Worm (Caenorhabditis elegans) whole organism, L2 larva: ENCODE results near the gene pqn-68.

Source experiments
- F13H6.1 ChIP-seq: sonication (generic microtip); optimal IDR thresholded peaks from 2 replicates; lab custom pipeline; 2016; ENCODE audit warnings: missing genetic modification characterization, missing compliant biosample characterization
- ZK546.5 ChIP-seq: sonication (generic microtip); optimal IDR thresholded peaks from 2 replicates; lab custom pipeline; 2017; ENCODE audit warnings: missing biosample characterization, missing genetic modification characterization
- alr-1 ChIP-seq: fragments of 150-350 bp; optimal IDR thresholded peaks from 2 replicates; lab custom pipeline; 2014; ENCODE audit warnings: missing biosample characterization, missing genetic modification characterization
- aly-2 ChIP-seq: fragments of 150-350 bp; optimal IDR thresholded peaks from 2 replicates; lab custom pipeline; 2014; ENCODE audit warnings: missing biosample characterization, missing genetic modification characterization
- ama-1 ChIP-seq: fragments of 150-350 bp; optimal IDR thresholded peaks from 2 replicates; lab custom pipeline; 2018; ENCODE audit warnings: inconsistent platforms
- ceh-16 ChIP-seq: fragments of 150-350 bp; optimal IDR thresholded peaks from 2 replicates; lab custom pipeline; 2014; ENCODE audit warnings: missing biosample characterization, missing genetic modification characterization
- ceh-82 ChIP-seq: fragments of 150-350 bp; optimal IDR thresholded peaks from 2 replicates; lab custom pipeline; 2014; ENCODE audit warnings: missing biosample characterization, missing genetic modification characterization
- crh-2 ChIP-seq: sonication (generic microtip); optimal IDR thresholded peaks from 2 replicates; lab custom pipeline; 2017; ENCODE audit warnings: missing biosample characterization, missing genetic modification characterization
- dmd-4 ChIP-seq: sonication (generic microtip); optimal IDR thresholded peaks from 2 replicates; lab custom pipeline; 2017; ENCODE audit warnings: missing biosample characterization, missing genetic modification characterization
- elt-1 ChIP-seq: fragments of 150-350 bp; optimal IDR thresholded peaks from 2 replicates; lab custom pipeline; 2014; ENCODE audit warnings: missing biosample characterization, missing genetic modification characterization
- fos-1 ChIP-seq: fragments of 150-350 bp; optimal IDR thresholded peaks from 2 replicates; lab custom pipeline; 2014; ENCODE audit warnings: missing biosample characterization, missing genetic modification characterization
- gmeb-1 ChIP-seq: fragments of 150-350 bp; optimal IDR thresholded peaks from 2 replicates; lab custom pipeline; 2014; ENCODE audit warnings: missing biosample characterization, missing genetic modification characterization
- lin-13 ChIP-seq: fragments of 150-350 bp; optimal IDR thresholded peaks from 2 replicates; lab custom pipeline; 2014; ENCODE audit warnings: missing biosample characterization, missing genetic modification reagents, missing genetic modification characterization
- lsy-2 ChIP-seq, 2 experiments: fragments of 150-350 bp in 1 of 2; sonication (generic microtip) in 1 of 2; optimal IDR thresholded peaks; 2 replicates each; lab custom pipeline; 2014 to 2017; ENCODE audit warnings: missing biosample characterization in 2 of 2, missing genetic modification characterization in 2 of 2
- mab-5 ChIP-seq: fragments of 150-350 bp; optimal IDR thresholded peaks from 2 replicates; lab custom pipeline; 2014; ENCODE audit warnings: missing biosample characterization, missing genetic modification characterization
- mbf-1 ChIP-seq: sonication (generic microtip); optimal IDR thresholded peaks from 2 replicates; lab custom pipeline; 2017; ENCODE audit warnings: missing biosample characterization, missing genetic modification characterization
- mdl-1 ChIP-seq, 2 experiments: fragments of 150-350 bp in 1 of 2; sonication (generic microtip) in 1 of 2; optimal IDR thresholded peaks; 2 replicates each; lab custom pipeline; 2017; ENCODE audit warnings: missing biosample characterization in 2 of 2, missing genetic modification characterization in 2 of 2
- nhr-12 ChIP-seq: fragments of 150-350 bp; optimal IDR thresholded peaks from 2 replicates; lab custom pipeline; 2014; ENCODE audit warnings: missing biosample characterization, missing genetic modification characterization
- nhr-21 ChIP-seq: fragments of 150-350 bp; optimal IDR thresholded peaks from 2 replicates; lab custom pipeline; 2014; ENCODE audit warnings: missing biosample characterization, missing genetic modification characterization
- nhr-23 ChIP-seq: fragments of 150-350 bp; optimal IDR thresholded peaks from 2 replicates; lab custom pipeline; 2014; ENCODE audit warnings: missing biosample characterization, missing genetic modification reagents, missing genetic modification characterization
- nhr-25 ChIP-seq: fragments of 150-350 bp; sonication (generic microtip); optimal IDR thresholded peaks from 3 replicates; lab custom pipeline; 2014; ENCODE audit warnings: missing biosample characterization, missing genetic modification characterization
- nhr-77 ChIP-seq: fragments of 150-350 bp; optimal IDR thresholded peaks from 2 replicates; lab custom pipeline; 2014; ENCODE audit warnings: missing biosample characterization, missing genetic modification characterization
- sem-4 ChIP-seq: fragments of 150-350 bp; optimal IDR thresholded peaks from 2 replicates; lab custom pipeline; 2014; ENCODE audit warnings: missing biosample characterization, missing genetic modification reagents, missing genetic modification characterization
- skn-1 ChIP-seq: sonication (generic microtip); optimal IDR thresholded peaks from 2 replicates; lab custom pipeline; 2017; ENCODE audit warnings: missing biosample characterization, missing genetic modification characterization
- sma-3 ChIP-seq: sonication (generic microtip); optimal IDR thresholded peaks from 2 replicates; lab custom pipeline; 2016; ENCODE audit warnings: missing genetic modification reagents, missing genetic modification characterization, missing compliant biosample characterization
- sma-9 ChIP-seq, 2 experiments: fragments of 150-350 bp in 1 of 2; sonication (generic microtip) in 1 of 2; optimal IDR thresholded peaks; 2 replicates each; lab custom pipeline; 2014 to 2016; ENCODE audit warnings: missing genetic modification characterization in 2 of 2, mild to moderate bottlenecking in 1 of 2, missing biosample characterization in 1 of 2, missing compliant biosample characterization in 1 of 2, missing genetic modification reagents in 1 of 2, moderate library complexity in 1 of 2
- unc-39 ChIP-seq: fragments of 150-350 bp; optimal IDR thresholded peaks from 2 replicates; lab custom pipeline; 2014; ENCODE audit warnings: missing biosample characterization, missing genetic modification characterization
- unc-55 ChIP-seq: fragments of 150-350 bp; sonication (generic microtip); optimal IDR thresholded peaks from 3 replicates; lab custom pipeline; 2014; ENCODE audit warnings: missing biosample characterization, missing genetic modification reagents, missing genetic modification characterization
- zag-1 ChIP-seq: fragments of 150-350 bp; optimal IDR thresholded peaks from 2 replicates; lab custom pipeline; 2014; ENCODE audit warnings: missing biosample characterization, missing genetic modification characterization
- ztf-1 ChIP-seq: fragments of 200-800 bp; sonication (Bioruptor generic); conservative IDR thresholded peaks from 2 replicates; pipeline ENCODE4 v1.3.6; 2022; ENCODE audit warnings: missing genetic modification characterization, missing compliant biosample characterization
- ztf-11 ChIP-seq: sonication (generic microtip); optimal IDR thresholded peaks from 2 replicates; lab custom pipeline; 2017; ENCODE audit warnings: missing biosample characterization, missing genetic modification characterization

The pqn-68 gene

ce11 chrV:12907436-12907835, 45.0 kb upstream of the pqn-68 start:
- TF ChIP-seq nhr-21 (tag; lab: Kevin White, UChicago) = no peak
- no peak for TF ChIP-seq zag-1 (tag; lab: Kevin White, UChicago)
- no peak for TF ChIP-seq nhr-12 (tag; lab: Kevin White, UChicago)
- no peak for TF ChIP-seq lin-13 (GFP tag; lab: Kevin White, UChicago)
- no peak for TF ChIP-seq alr-1 (tag; lab: Kevin White, UChicago)
- no peak for TF ChIP-seq fos-1 (tag; lab: Kevin White, UChicago)
- TF ChIP-seq nhr-23 = no peak
- no peak for TF ChIP-seq ceh-16 (tag; lab: Kevin White, UChicago)
- no peak for TF ChIP-seq ceh-82 (tag; lab: Kevin White, UChicago)
- no peak for TF ChIP-seq ztf-1 (GFP tag; lab: Robert Waterston, UW)
- no peak for TF ChIP-seq lsy-2 (tag; optimal IDR thresholded peaks at IDR 0.05; lab: Kevin White, UChicago)
- TF ChIP-seq F13H6.1 (tag; lab: Kevin White, UChicago) = no peak
- no peak for TF ChIP-seq unc-39 (tag; lab: Kevin White, UChicago)
- TF ChIP-seq dmd-4 (tag; lab: Kevin White, UChicago) = no peak
- TF ChIP-seq sem-4 (tag; lab: Kevin White, UChicago) = no peak
- no peak for TF ChIP-seq nhr-77
- no peak for TF ChIP-seq ztf-11 (tag; lab: Kevin White, UChicago)

ce11 chrV:12908614-12909013, 43.8 kb upstream of the pqn-68 start:
- no peak for TF ChIP-seq nhr-21 (tag; lab: Kevin White, UChicago)

ce11 chrV:12909544-12910157, 42.8 kb upstream of the pqn-68 start, which contains the start of gene nid-1:
Gene nid-1, plus strand, starts transcription at chrV:12910107.
- TF ChIP-seq sma-9 (GFP tag; optimal IDR thresholded peaks at IDR 0.05; lab: Kevin White, UChicago) (peak; percentile 51), sma-9 (tag; optimal IDR thresholded peaks at IDR 0.05; lab: Kevin White, UChicago) (no peak), ztf-11 (tag; lab: Kevin White, UChicago) (no peak), mbf-1 (tag; lab: Kevin White, UChicago) (no peak), gmeb-1 (tag; lab: Kevin White, UChicago) (peak; percentile 8), crh-2 (tag; lab: Kevin White, UChicago) (peak; percentile 28), fos-1 (tag; lab: Kevin White, UChicago) (peak; percentile 20), sem-4 (tag; lab: Kevin White, UChicago) (no peak)

- TF ChIP-seq sma-9 (GFP tag; optimal IDR thresholded peaks at IDR 0.05; lab: Kevin White, UChicago) (no peak), sma-9 (tag; optimal IDR thresholded peaks at IDR 0.05; lab: Kevin White, UChicago) (no peak), fos-1 (tag; lab: Kevin White, UChicago) (peak; percentile 3), ama-1 (no peak)
Measured at ce11 chrV:12919705-12920104, 32.7 kb upstream of the pqn-68 start, which contains the start of gene lipl-1. Gene lipl-1, plus strand, starts transcription at chrV:12919986.

ce11 chrV:12921680-12922079, 30.8 kb upstream of the pqn-68 start:
- TF ChIP-seq gmeb-1 (tag; lab: Kevin White, UChicago) (peak; percentile 34), sem-4 (tag; lab: Kevin White, UChicago) (no peak), sma-3 (GFP tag; lab: Kevin White, UChicago) (no peak), unc-55 (no peak), mdl-1 (tag; optimal IDR thresholded peaks at IDR 0.05; lab: Kevin White, UChicago) (no peak), F13H6.1 (tag; lab: Kevin White, UChicago) (no peak), crh-2 (tag; lab: Kevin White, UChicago) (peak; percentile 43), skn-1 (tag; lab: Kevin White, UChicago) (no peak), elt-1 (tag; lab: Kevin White, UChicago) (no peak), unc-39 (tag; lab: Kevin White, UChicago) (no peak), ZK546.5 (no peak), lsy-2 (tag; optimal IDR thresholded peaks at IDR 0.05; lab: Kevin White, UChicago) (no peak), ceh-82 (tag; lab: Kevin White, UChicago) (no peak), nhr-25 (no peak), fos-1 (tag; lab: Kevin White, UChicago) (peak; percentile 73), nhr-23 (no peak), zag-1 (tag; lab: Kevin White, UChicago) (no peak), sma-9 (GFP tag; optimal IDR thresholded peaks at IDR 0.05; lab: Kevin White, UChicago) (peak; percentile 75), sma-9 (tag; optimal IDR thresholded peaks at IDR 0.05; lab: Kevin White, UChicago) (no peak), aly-2 (tag; lab: Kevin White, UChicago) (no peak), nhr-12 (tag; lab: Kevin White, UChicago) (no peak), ztf-1 (GFP tag; lab: Robert Waterston, UW) (no peak), mab-5 (tag; lab: Kevin White, UChicago) (no peak)
